Worm (Caenorhabditis elegans) whole organism, L3 larva: ENCODE measurements around the gene W03F8.4.
A peak's percentile ranks its signal among the peaks of the same experiment; 100 is the strongest.
"Not testable (repeated sequence)": the region's sequence is repeated elsewhere in the genome, so short reads cannot be mapped to it uniquely, and the experiment has no call there.

Experiments used
- R02D3.7 ChIP-seq: fragments of 150-350 bp; optimal IDR thresholded peaks from 2 replicates; lab custom pipeline; 2014; ENCODE audit warnings: missing biosample characterization, missing genetic modification characterization
- ZK546.5 ChIP-seq: sonication (generic microtip); optimal IDR thresholded peaks from 2 replicates; lab custom pipeline; 2017; ENCODE audit warnings: missing biosample characterization, missing genetic modification characterization
- aly-2 ChIP-seq: fragments of 150-350 bp; optimal IDR thresholded peaks from 2 replicates; lab custom pipeline; 2014; ENCODE audit warnings: missing biosample characterization, missing genetic modification characterization
- ama-1 ChIP-seq: fragments of 150-350 bp; optimal IDR thresholded peaks from 2 replicates; lab custom pipeline; 2018
- ceh-28 ChIP-seq: fragments of 150-350 bp; optimal IDR thresholded peaks from 2 replicates; lab custom pipeline; 2014; ENCODE audit warnings: missing biosample characterization, missing genetic modification reagents, missing genetic modification characterization
- ceh-82 ChIP-seq: fragments of 150-350 bp; optimal IDR thresholded peaks from 2 replicates; lab custom pipeline; 2014; ENCODE audit warnings: missing biosample characterization, missing genetic modification characterization
- ceh-9 ChIP-seq: sonication (generic microtip); optimal IDR thresholded peaks from 2 replicates; lab custom pipeline; 2018; ENCODE audit warnings: missing biosample characterization, missing genetic modification characterization
- daf-12 ChIP-seq: fragments of 150-350 bp; optimal IDR thresholded peaks from 2 replicates; lab custom pipeline; 2014; ENCODE audit warnings: missing biosample characterization, missing genetic modification reagents, missing genetic modification characterization
- egl-27 ChIP-seq: sonication (generic microtip); optimal IDR thresholded peaks from 4 replicates; lab custom pipeline; 2017; ENCODE audit warnings: missing biosample characterization, missing genetic modification reagents, missing genetic modification characterization
- egl-5 ChIP-seq: fragments of 150-350 bp; optimal IDR thresholded peaks from 2 replicates; lab custom pipeline; 2017; ENCODE audit warnings: missing biosample characterization, missing genetic modification reagents, missing genetic modification characterization, inconsistent platforms
- elt-1 ChIP-seq: fragments of 150-350 bp; optimal IDR thresholded peaks from 2 replicates; lab custom pipeline; 2014; ENCODE audit warnings: missing biosample characterization, missing genetic modification characterization
- eor-1 ChIP-seq, 2 experiments: fragments of 150-350 bp; optimal IDR thresholded peaks; 2 replicates each; lab custom pipeline; 2014 to 2018; ENCODE audit warnings: missing biosample characterization in 2 of 2, missing genetic modification characterization in 2 of 2
- fkh-10 ChIP-seq: sonication (generic microtip); optimal IDR thresholded peaks from 2 replicates; lab custom pipeline; 2017; ENCODE audit warnings: missing biosample characterization, missing genetic modification reagents, missing genetic modification characterization
- fkh-2 ChIP-seq: fragments of 150-350 bp; optimal IDR thresholded peaks from 2 replicates; lab custom pipeline; 2014; ENCODE audit warnings: missing biosample characterization, missing genetic modification reagents, missing genetic modification characterization
- lin-15B ChIP-seq: fragments of 150-350 bp; optimal IDR thresholded peaks from 2 replicates; lab custom pipeline; 2014; ENCODE audit warnings: missing biosample characterization, missing genetic modification characterization
- lin-39 ChIP-seq: fragments of 150-350 bp; optimal IDR thresholded peaks from 2 replicates; lab custom pipeline; 2018; ENCODE audit warnings: missing biosample characterization, missing genetic modification reagents, missing genetic modification characterization
- lsy-12 ChIP-seq: sonication (generic microtip); optimal IDR thresholded peaks from 2 replicates; lab custom pipeline; 2016; ENCODE audit warnings: mild to moderate bottlenecking, missing genetic modification characterization, missing compliant biosample characterization
- mdl-1 ChIP-seq: fragments of 150-350 bp; optimal IDR thresholded peaks from 2 replicates; lab custom pipeline; 2014; ENCODE audit warnings: missing biosample characterization, missing genetic modification characterization
- mml-1 ChIP-seq: fragments of 150-350 bp; sonication (generic microtip); optimal IDR thresholded peaks from 3 replicates; lab custom pipeline; 2014; ENCODE audit warnings: missing biosample characterization, missing genetic modification characterization
- nfya-1 ChIP-seq: sonication (generic microtip); optimal IDR thresholded peaks from 2 replicates; lab custom pipeline; 2017; ENCODE audit warnings: missing genetic modification characterization, mild to moderate bottlenecking, missing compliant biosample characterization, antibody characterized with exemption, moderate library complexity; ENCODE audit not compliant: insufficient read depth
- nhr-11 ChIP-seq: fragments of 150-350 bp; optimal IDR thresholded peaks from 2 replicates; lab custom pipeline; 2014; ENCODE audit warnings: missing biosample characterization, missing genetic modification characterization
- nhr-12 ChIP-seq: fragments of 150-350 bp; optimal IDR thresholded peaks from 2 replicates; lab custom pipeline; 2014; ENCODE audit warnings: missing biosample characterization, missing genetic modification characterization
- nhr-23 ChIP-seq: fragments of 150-350 bp; optimal IDR thresholded peaks from 2 replicates; lab custom pipeline; 2014; ENCODE audit warnings: missing biosample characterization, missing genetic modification reagents, missing genetic modification characterization
- nhr-237 ChIP-seq: fragments of 150-350 bp; optimal IDR thresholded peaks from 2 replicates; lab custom pipeline; 2014; ENCODE audit warnings: missing biosample characterization, missing genetic modification characterization
- nhr-25 ChIP-seq: sonication (generic microtip); optimal IDR thresholded peaks from 2 replicates; lab custom pipeline; 2017; ENCODE audit warnings: missing biosample characterization, missing genetic modification characterization
- nhr-43 ChIP-seq: sonication (generic microtip); optimal IDR thresholded peaks from 2 replicates; lab custom pipeline; 2016; ENCODE audit warnings: mild to moderate bottlenecking, missing genetic modification characterization, missing compliant biosample characterization; ENCODE audit not compliant: poor library complexity, severe bottlenecking
- nhr-67 ChIP-seq: fragments of 150-350 bp; optimal IDR thresholded peaks from 2 replicates; lab custom pipeline; 2014; ENCODE audit warnings: missing biosample characterization, missing genetic modification characterization
- nhr-76 ChIP-seq: fragments of 150-350 bp; sonication (generic microtip); optimal IDR thresholded peaks from 5 replicates; lab custom pipeline; 2014; ENCODE audit warnings: missing biosample characterization, missing genetic modification characterization
- nhr-77 ChIP-seq: fragments of 150-350 bp; optimal IDR thresholded peaks from 2 replicates; lab custom pipeline; 2014; ENCODE audit warnings: missing biosample characterization, missing genetic modification characterization
- pha-4 ChIP-seq: fragments of 150-350 bp; optimal IDR thresholded peaks from 2 replicates; lab custom pipeline; 2014; ENCODE audit warnings: missing biosample characterization, missing genetic modification reagents, missing genetic modification characterization
- sea-2 ChIP-seq: fragments of 150-350 bp; sonication (generic microtip); optimal IDR thresholded peaks from 4 replicates; lab custom pipeline; 2014; ENCODE audit warnings: missing biosample characterization, missing genetic modification reagents, missing genetic modification characterization
- skn-1 ChIP-seq: fragments of 150-350 bp; optimal IDR thresholded peaks from 2 replicates; lab custom pipeline; 2014; ENCODE audit warnings: missing biosample characterization, missing genetic modification characterization
- snpc-4 ChIP-seq: fragments of 150-350 bp; optimal IDR thresholded peaks from 2 replicates; lab custom pipeline; 2014; ENCODE audit warnings: missing biosample characterization, missing genetic modification characterization
- tbx-2 ChIP-seq: sonication (generic microtip); optimal IDR thresholded peaks from 2 replicates; lab custom pipeline; 2016; ENCODE audit warnings: mild to moderate bottlenecking, missing genetic modification characterization, missing compliant biosample characterization
- zag-1 ChIP-seq: fragments of 150-350 bp; optimal IDR thresholded peaks from 2 replicates; lab custom pipeline; 2014; ENCODE audit warnings: missing biosample characterization, missing genetic modification characterization
- ztf-11 ChIP-seq: fragments of 150-350 bp; optimal IDR thresholded peaks from 2 replicates; lab custom pipeline; 2014; ENCODE audit warnings: missing biosample characterization, missing genetic modification characterization
- ztf-4 ChIP-seq: fragments of 150-350 bp; optimal IDR thresholded peaks from 2 replicates; lab custom pipeline; 2014; ENCODE audit warnings: missing biosample characterization, missing genetic modification characterization

The W03F8.4 gene

DNA sequence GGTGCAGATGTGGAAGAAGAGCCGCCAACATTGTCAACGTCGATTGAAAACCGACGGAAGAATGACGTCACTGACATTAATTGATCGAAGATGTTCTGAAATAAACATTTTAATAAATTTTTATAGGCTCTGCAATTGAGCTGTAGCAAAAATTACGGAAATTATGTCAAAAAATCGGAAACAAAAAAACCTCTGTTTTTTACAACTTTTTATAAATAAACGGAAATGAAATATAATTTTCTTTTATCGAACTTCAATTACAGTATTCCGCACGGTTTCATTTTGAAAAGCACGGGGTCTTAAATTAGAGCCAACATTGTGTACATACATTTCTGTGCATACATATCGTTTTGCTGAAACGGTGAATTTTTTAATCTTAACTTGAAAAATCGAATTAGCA, 31.5 kb upstream of the W03F8.4 start, which contains the start of gene soc-2:
TSS of gene soc-2 (minus strand) at position 101 of the 400 bp plus-strand sequence.
- TF ChIP-seq zag-1 (no peak), nhr-77 (tag; lab: Kevin White, UChicago) (no peak), nhr-76 (no peak), snpc-4 (tag; lab: Kevin White, UChicago) (no peak), nfya-1 (tag; lab: Kevin White, UChicago) (no peak), mml-1 (no peak), ceh-82 (no peak), nhr-43 (tag; lab: Kevin White, UChicago) (no peak), fkh-10 (GFP tag; lab: Kevin White, UChicago) (no peak), egl-27 (tag; lab: Kevin White, UChicago) (no peak), ztf-11 (tag; lab: Kevin White, UChicago) (no peak), pha-4 (tag; lab: Kevin White, UChicago) (no peak), aly-2 (tag; lab: Kevin White, UChicago) (no peak), ama-1 (no peak), tbx-2 (tag; lab: Kevin White, UChicago) (no peak), nhr-12 (tag; lab: Kevin White, UChicago) (no peak), nhr-237 (no peak)
- TF ChIP-seq, all 47 proteins: peak for 0

- no peak for TF ChIP-seq ceh-9 (tag; lab: Kevin White, UChicago)
- TF ChIP-seq egl-5 (tag; lab: Kevin White, UChicago), result no peak
- TF ChIP-seq nhr-11, result no peak
- no peak for TF ChIP-seq ceh-28 (tag; lab: Kevin White, UChicago)
- no peak for TF ChIP-seq lin-39 (tag; lab: Kevin White, UChicago)
- TF ChIP-seq ZK546.5 (tag; lab: Kevin White, UChicago), result no peak
- no peak for TF ChIP-seq nhr-237
- no peak for TF ChIP-seq eor-1 (tag; optimal IDR thresholded peaks at IDR 0.05; lab: Kevin White, UChicago)
- no peak for TF ChIP-seq ztf-11 (tag; lab: Kevin White, UChicago)
These were observed 26.7 kb upstream of the W03F8.4 start, which contains the start of gene C24D10.49 for ce11 chrIV:5157226-5157625. C24D10.49 (minus strand) TSS chrIV:5157326.

- TF ChIP-seq nfya-1 (tag; lab: Kevin White, UChicago) (peak; percentile 53), lin-15B (tag; lab: Kevin White, UChicago) (peak; percentile 87), lsy-12 (no peak), nhr-23 (tag; lab: Kevin White, UChicago) (peak; percentile 70), R02D3.7 (tag; lab: Kevin White, UChicago) (peak; percentile 42), snpc-4 (tag; lab: Kevin White, UChicago) (peak; percentile 46)
- TF ChIP-seq, all 47 proteins: peak for 5
These were observed 23.8 kb upstream of the W03F8.4 start, which contains the start of the genes C24D10.6 and C24D10.4 for ce11 chrIV:5160171-5160570. C24D10.6 (minus strand) TSS chrIV:5160248. C24D10.4 (plus strand) TSS chrIV:5160522.

- TF ChIP-seq sea-2 (GFP tag; lab: Kevin White, UChicago); tbx-2 (tag; lab: Kevin White, UChicago); nhr-67: not testable (repeated sequence)
- TF ChIP-seq, all 47 proteins: peak for 0; not testable (repeated sequence) for 47
These were observed 21.0 kb upstream of the W03F8.4 start, which contains the start of the genes nspd-3 and C24D10.2 for ce11 chrIV:5162941-5163340. nspd-3 (minus strand) TSS chrIV:5163041. C24D10.2 (plus strand) TSS chrIV:5163339.

- TF ChIP-seq skn-1; nhr-25 (tag; lab: Kevin White, UChicago); pha-4 (tag; lab: Kevin White, UChicago): not testable (repeated sequence)
These were observed 18.3 kb upstream of the W03F8.4 start, which contains the start of gene nspd-6 for ce11 chrIV:5165626-5166025. nspd-6 (minus strand) TSS chrIV:5165726.

DNA sequence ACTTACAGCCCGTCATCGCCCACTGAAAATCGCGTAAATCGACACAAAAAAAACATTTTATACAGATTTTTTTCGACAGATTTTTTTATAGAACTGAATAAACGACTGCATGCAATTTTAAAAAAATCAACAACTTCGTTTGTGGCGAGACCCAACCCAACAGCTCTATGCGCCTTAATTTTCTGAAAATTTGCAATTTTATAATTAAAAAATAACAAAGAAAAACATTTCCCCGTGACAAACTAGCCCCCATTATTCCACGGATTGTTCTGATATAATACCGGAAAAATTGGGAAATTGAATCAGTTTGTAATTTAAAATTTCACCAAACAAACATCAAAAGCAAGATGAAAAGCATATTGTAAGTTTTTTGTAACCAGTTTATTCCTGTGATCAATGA, 17.9 kb upstream of the W03F8.4 start, which contains the start of gene ptp-5.1:
TSS of gene ptp-5.1 (plus strand) at position 301 of the 400 bp plus-strand sequence.
- TF ChIP-seq sea-2 (GFP tag; lab: Kevin White, UChicago) (no peak), mml-1 (no peak), egl-27 (tag; lab: Kevin White, UChicago) (no peak), mdl-1 (tag; lab: Kevin White, UChicago) (no peak), nhr-12 (tag; lab: Kevin White, UChicago) (no peak), ceh-82 (no peak), fkh-10 (GFP tag; lab: Kevin White, UChicago) (no peak), daf-12 (tag; lab: Kevin White, UChicago) (no peak), ama-1 (no peak), ZK546.5 (tag; lab: Kevin White, UChicago) (no peak), ztf-4 (no peak), elt-1 (no peak), fkh-2 (no peak), nhr-237 (no peak), R02D3.7 (tag; lab: Kevin White, UChicago) (no peak)
